Fruit fly (Drosophila melanogaster) whole organism, embryonic: ENCODE data around the gene CG3566.

Experiments
- B-H2 ChIP-seq: fragments of 200-800 bp; sonication (Bioruptor generic); optimal IDR thresholded peaks from 2 replicates; lab custom pipeline; 2018; ENCODE audit warnings: missing biosample characterization, mild to moderate bottlenecking, missing genetic modification characterization
- CG10274 ChIP-seq: fragments of 200-800 bp; sonication (Bioruptor generic); optimal IDR thresholded peaks from 3 replicates; lab custom pipeline; 2017; ENCODE audit warnings: missing biosample characterization, mild to moderate bottlenecking, missing genetic modification characterization
- CG10321 ChIP-seq: fragments of 200-800 bp; sonication (Bioruptor generic); IDR thresholded peaks from 2 replicates; pipeline ENCODE4 v1.3.6; 2022; ENCODE audit warnings: missing biosample characterization, missing genetic modification characterization
- CG10543 ChIP-seq: fragments of 200-800 bp; sonication (Bioruptor generic); optimal IDR thresholded peaks from 3 replicates; lab custom pipeline; 2017; ENCODE audit warnings: missing biosample characterization, mild to moderate bottlenecking, missing genetic modification characterization, moderate library complexity
- CG13287 ChIP-seq: fragments of 200-800 bp; sonication (Bioruptor generic); IDR thresholded peaks from 2 replicates; pipeline ENCODE4 v1.3.6; 2022; ENCODE audit warnings: missing biosample characterization, missing genetic modification characterization; ENCODE audit not compliant: partially characterized antibody
- CG13624 ChIP-seq: fragments of 200-800 bp; sonication (Bioruptor generic); optimal IDR thresholded peaks from 2 replicates; lab custom pipeline; 2016; ENCODE audit warnings: missing biosample characterization, missing genetic modification characterization
- CG14050 ChIP-seq: fragments of 200-800 bp; sonication (Bioruptor generic); IDR thresholded peaks from 3 replicates; pipeline ENCODE4 v1.3.6; 2022; ENCODE audit warnings: missing biosample characterization, missing genetic modification characterization
- CG15514 ChIP-seq: fragments of 200-800 bp; sonication (Bioruptor generic); optimal IDR thresholded peaks from 3 replicates; lab custom pipeline; 2017; ENCODE audit warnings: missing biosample characterization, missing genetic modification characterization, mild to moderate bottlenecking, moderate library complexity, missing genetic modification reagents
- CG1602 ChIP-seq: fragments of 200-800 bp; sonication (Bioruptor generic); optimal IDR thresholded peaks from 3 replicates; lab custom pipeline; 2016; ENCODE audit warnings: missing biosample characterization, missing genetic modification characterization
- CG2129 ChIP-seq: fragments of 200-800 bp; sonication (Bioruptor generic); IDR thresholded peaks from 2 replicates; pipeline ENCODE4 v1.3.6; 2022; ENCODE audit warnings: missing biosample characterization, missing genetic modification characterization; ENCODE audit not compliant: partially characterized antibody
- CG2199 ChIP-seq: fragments of 200-800 bp; sonication (Bioruptor generic); IDR thresholded peaks from 3 replicates; pipeline ENCODE4 v1.3.6; 2022; ENCODE audit warnings: missing biosample characterization, missing genetic modification characterization
- CG3838 ChIP-seq: fragments of 200-800 bp; sonication (Bioruptor generic); optimal IDR thresholded peaks from 3 replicates; lab custom pipeline; 2016; ENCODE audit warnings: missing biosample characterization, missing genetic modification characterization
- CG4424 ChIP-seq: fragments of 200-800 bp; sonication (Bioruptor generic); optimal IDR thresholded peaks from 3 replicates; lab custom pipeline; 2016; ENCODE audit warnings: missing biosample characterization, missing genetic modification characterization
- CG4707 ChIP-seq: fragments of 200-800 bp; sonication (Bioruptor generic); optimal IDR thresholded peaks from 2 replicates; lab custom pipeline; 2018; ENCODE audit warnings: missing biosample characterization, mild to moderate bottlenecking, missing genetic modification characterization, moderate library complexity
- CG6254 ChIP-seq: fragments of 200-800 bp; sonication (Bioruptor generic); optimal IDR thresholded peaks from 3 replicates; lab custom pipeline; 2017; ENCODE audit warnings: mild to moderate bottlenecking, missing biosample characterization, missing genetic modification reagents, missing genetic modification characterization
- CG6654 ChIP-seq: fragments of 200-800 bp; sonication (Bioruptor generic); optimal IDR thresholded peaks from 2 replicates; lab custom pipeline; 2017; ENCODE audit warnings: missing biosample characterization, mild to moderate bottlenecking, missing genetic modification characterization
- CG6689 ChIP-seq: fragments of 200-800 bp; sonication (Bioruptor generic); IDR thresholded peaks from 2 replicates; pipeline ENCODE4 v1.3.6; 2022; ENCODE audit warnings: missing biosample characterization, missing genetic modification characterization
- CG7928 ChIP-seq: fragments of 200-800 bp; sonication (Bioruptor generic); optimal IDR thresholded peaks from 2 replicates; lab custom pipeline; 2017; ENCODE audit warnings: missing biosample characterization, mild to moderate bottlenecking, missing genetic modification characterization
- CG8924 ChIP-seq: fragments of 200-800 bp; optimal IDR thresholded peaks from 3 replicates; lab custom pipeline; 2019; ENCODE audit warnings: missing biosample characterization, mild to moderate bottlenecking, missing genetic modification characterization, moderate library complexity
- CG9437 ChIP-seq: fragments of 200-800 bp; sonication (Bioruptor generic); optimal IDR thresholded peaks from 2 replicates; lab custom pipeline; 2018; ENCODE audit warnings: missing biosample characterization, mild to moderate bottlenecking, missing genetic modification characterization
- CG9727 ChIP-seq: fragments of 200-800 bp; sonication (Bioruptor generic); optimal IDR thresholded peaks from 3 replicates; lab custom pipeline; 2017; ENCODE audit warnings: missing biosample characterization, mild to moderate bottlenecking, missing genetic modification characterization
- CG9797 ChIP-seq: fragments of 200-800 bp; sonication (Bioruptor generic); optimal IDR thresholded peaks from 3 replicates; lab custom pipeline; 2018; ENCODE audit warnings: missing biosample characterization, mild to moderate bottlenecking, missing genetic modification characterization
- D19A ChIP-seq: fragments of 200-800 bp; optimal IDR thresholded peaks from 3 replicates; lab custom pipeline; 2019; ENCODE audit warnings: missing biosample characterization, mild to moderate bottlenecking, missing genetic modification characterization, moderate library complexity
- Dip3 ChIP-seq: fragments of 200-800 bp; sonication (Bioruptor generic); optimal IDR thresholded peaks from 3 replicates; lab custom pipeline; 2016; ENCODE audit warnings: missing biosample characterization, missing genetic modification characterization
- GATAe ChIP-seq: fragments of 200-800 bp; sonication (Bioruptor generic); conservative IDR thresholded peaks from 2 replicates; pipeline ENCODE4 v1.3.6; 2022; ENCODE audit warnings: missing biosample characterization, missing genetic modification characterization
- HLH4C ChIP-seq: fragments of 200-800 bp; sonication (Bioruptor generic); IDR thresholded peaks from 3 replicates; pipeline ENCODE4 v1.3.6; 2022; ENCODE audit warnings: missing biosample characterization, missing genetic modification characterization; ENCODE audit not compliant: partially characterized antibody
- HmgZ ChIP-seq: fragments of 200-800 bp; sonication (Bioruptor generic); optimal IDR thresholded peaks from 2 replicates; lab custom pipeline; 2018; ENCODE audit warnings: missing biosample characterization, mild to moderate bottlenecking, missing genetic modification characterization
- Hsf ChIP-seq: fragments of 200-800 bp; sonication (Bioruptor generic); optimal IDR thresholded peaks from 3 replicates; lab custom pipeline; 2016; ENCODE audit warnings: missing biosample characterization, missing genetic modification characterization
- Myb ChIP-seq: fragments of 200-800 bp; sonication (Bioruptor generic); optimal IDR thresholded peaks from 2 replicates; lab custom pipeline; 2016; ENCODE audit warnings: missing biosample characterization, missing genetic modification characterization
- Neu2 ChIP-seq: fragments of 200-800 bp; sonication (Bioruptor generic); optimal IDR thresholded peaks from 3 replicates; lab custom pipeline; 2016; ENCODE audit warnings: missing biosample characterization, missing genetic modification characterization, borderline replicate concordance
- Opbp ChIP-seq: fragments of 200-800 bp; sonication (Bioruptor generic); IDR thresholded peaks from 3 replicates; pipeline ENCODE4 v1.3.6; 2022; ENCODE audit warnings: missing biosample characterization, missing genetic modification characterization; ENCODE audit not compliant: partially characterized antibody
- Pdp1 ChIP-seq, 2 experiments: fragments of 200-800 bp; sonication (Bioruptor generic); optimal IDR thresholded peaks; 3 replicates each; lab custom pipeline; 2016; ENCODE audit warnings: missing biosample characterization in 2 of 2, missing genetic modification characterization in 2 of 2, mild to moderate bottlenecking in 1 of 2, moderate library complexity in 1 of 2
- Sin3A ChIP-seq: fragments of >200 bp; optimal IDR thresholded peaks from 2 replicates; lab custom pipeline; 2018
- Taf1 ChIP-seq: fragments of 200-800 bp; sonication (Bioruptor generic); IDR thresholded peaks from 2 replicates; pipeline ENCODE4 v1.3.6; 2022; ENCODE audit warnings: missing biosample characterization, missing genetic modification characterization
- ab ChIP-seq: fragments of 200-800 bp; sonication (Bioruptor generic); optimal IDR thresholded peaks from 2 replicates; lab custom pipeline; 2016; ENCODE audit warnings: missing biosample characterization, missing genetic modification characterization
- abd-A ChIP-seq: fragments of 200-800 bp; sonication (Bioruptor generic); optimal IDR thresholded peaks from 3 replicates; lab custom pipeline; 2019; ENCODE audit warnings: missing biosample characterization, mild to moderate bottlenecking, missing genetic modification characterization, moderate library complexity
- bcd ChIP-seq: fragments of 200-800 bp; sonication (Bioruptor generic); optimal IDR thresholded peaks from 2 replicates; lab custom pipeline; 2017; ENCODE audit warnings: missing biosample characterization, mild to moderate bottlenecking, missing genetic modification characterization
- dmrt99B ChIP-seq: fragments of 200-800 bp; sonication (Bioruptor generic); optimal IDR thresholded peaks from 2 replicates; lab custom pipeline; 2018; ENCODE audit warnings: missing biosample characterization, mild to moderate bottlenecking, missing genetic modification characterization, moderate library complexity
- ems ChIP-seq: fragments of 200-800 bp; sonication (Bioruptor generic); optimal IDR thresholded peaks from 3 replicates; lab custom pipeline; 2016; ENCODE audit warnings: missing biosample characterization, missing genetic modification characterization
- fd102C ChIP-seq: fragments of 200-800 bp; sonication (Bioruptor generic); optimal IDR thresholded peaks from 2 replicates; lab custom pipeline; 2018; ENCODE audit warnings: missing biosample characterization, mild to moderate bottlenecking, missing genetic modification characterization, moderate library complexity
- hth ChIP-seq: fragments of >200 bp; optimal IDR thresholded peaks from 2 replicates; lab custom pipeline; 2017; ENCODE audit warnings: inconsistent platforms
- jigr1 ChIP-seq: fragments of 200-800 bp; sonication (Bioruptor generic); IDR thresholded peaks from 3 replicates; pipeline ENCODE4 v1.3.6; 2022; ENCODE audit warnings: missing biosample characterization, missing genetic modification characterization
- lola ChIP-seq, 3 experiments: fragments of >200 bp in 2 of 3; fragments of 200-800 bp in 1 of 3; sonication (Bioruptor generic) in 1 of 3; optimal IDR thresholded peaks; 2 replicates each; lab custom pipeline; 2017 to 2019; ENCODE audit warnings: missing biosample characterization in 3 of 3, missing genetic modification characterization in 3 of 3, mild to moderate bottlenecking in 1 of 3, moderate library complexity in 1 of 3
- pb ChIP-seq: fragments of 200-800 bp; sonication (Bioruptor generic); optimal IDR thresholded peaks from 3 replicates; lab custom pipeline; 2016; ENCODE audit warnings: missing biosample characterization, missing genetic modification characterization
- scrt ChIP-seq: fragments of 200-800 bp; sonication (Bioruptor generic); optimal IDR thresholded peaks from 2 replicates; lab custom pipeline; 2018; ENCODE audit warnings: missing biosample characterization, mild to moderate bottlenecking, missing genetic modification characterization, moderate library complexity
- seq ChIP-seq: fragments of 200-800 bp; sonication (Bioruptor generic); IDR thresholded peaks from 2 replicates; pipeline ENCODE4 v1.3.6; 2022; ENCODE audit warnings: missing biosample characterization, missing genetic modification characterization
- sob ChIP-seq: fragments of 200-800 bp; sonication (Bioruptor generic); IDR thresholded peaks from 2 replicates; pipeline ENCODE4 v1.3.6; 2022; ENCODE audit warnings: missing biosample characterization, missing genetic modification characterization
- wor ChIP-seq: fragments of 200-800 bp; sonication (Bioruptor generic); IDR thresholded peaks from 2 replicates; pipeline ENCODE4 v1.3.6; 2022; ENCODE audit warnings: missing biosample characterization, missing genetic modification characterization
- yki ChIP-seq: fragments of >200 bp; optimal IDR thresholded peaks from 3 replicates; lab custom pipeline; 2018
- zen2 ChIP-seq: fragments of 200-800 bp; sonication (Bioruptor generic); IDR thresholded peaks from 3 replicates; pipeline ENCODE4 v1.3.6; 2022; ENCODE audit warnings: missing biosample characterization, missing genetic modification characterization; ENCODE audit not compliant: partially characterized antibody
- zfh2 ChIP-seq: fragments of 200-800 bp; sonication (Bioruptor generic); optimal IDR thresholded peaks from 2 replicates; lab custom pipeline; 2016; ENCODE audit warnings: missing biosample characterization, missing genetic modification characterization

Gene CG3566

dm6 chrX:6287842-6288241, 11.3 kb upstream of the CG3566 start, which contains the start of the genes Top3beta and wuho (continued):
- peak; percentile 71 for TF ChIP-seq Opbp (GFP tag; lab: Robert Waterston, UW)
- no peak for TF ChIP-seq CG6689 (GFP tag; lab: Robert Waterston, UW)
- peak; percentile 28 for TF ChIP-seq zfh2
- peak; percentile 49 for TF ChIP-seq CG10543 (GFP tag; lab: Kevin White, UChicago)
- no peak for TF ChIP-seq yki
- peak; percentile 47 to 82 for TF ChIP-seq Pdp1 (GFP tag; optimal IDR thresholded peaks at IDR 0.05; lab: Kevin White, UChicago)
- TF ChIP-seq pb (GFP tag; lab: Kevin White, UChicago), result peak; percentile 6
- no peak for TF ChIP-seq seq (GFP tag; lab: Robert Waterston, UW)
- no peak for TF ChIP-seq CG6254
- no peak for TF ChIP-seq lola (GFP tag; optimal IDR thresholded peaks at IDR 0.05; lab: Kevin White, UChicago)
- peak; percentile 99 for TF ChIP-seq CG9797 (GFP tag; lab: Kevin White, UChicago)
- peak; percentile 85 for TF ChIP-seq HmgZ (tag; lab: Kevin White, UChicago)
- no peak for TF ChIP-seq CG6654 (GFP tag; lab: Kevin White, UChicago)
- no peak for TF ChIP-seq CG14050 (GFP tag; lab: Robert Waterston, UW)
- TF ChIP-seq CG4424 (GFP tag; lab: Kevin White, UChicago), result peak; percentile 6
- TF ChIP-seq CG8924, result peak; percentile 58
- no peak for TF ChIP-seq CG10274 (GFP tag; lab: Kevin White, UChicago)
- no peak for TF ChIP-seq wor
- TF ChIP-seq B-H2 (GFP tag; lab: Kevin White, UChicago), result peak; percentile 62
- no peak for TF ChIP-seq CG9437 (GFP tag; lab: Kevin White, UChicago)
- TF ChIP-seq Dip3, result no peak
- TF ChIP-seq GATAe (GFP tag; lab: Robert Waterston, UW), result no peak
- peak; percentile 76 for TF ChIP-seq Myb (GFP tag; lab: Kevin White, UChicago)
- TF ChIP-seq abd-A (tag; lab: Kevin White, UChicago), result no peak
- no peak for TF ChIP-seq CG2199 (GFP tag; lab: Robert Waterston, UW)
- peak; percentile 77 for TF ChIP-seq CG13624
- no peak for TF ChIP-seq fd102C (GFP tag; lab: Kevin White, UChicago)
- TF ChIP-seq CG9727 (GFP tag; lab: Kevin White, UChicago), result no peak
- TF ChIP-seq sob (GFP tag; lab: Robert Waterston, UW), result peak; percentile 65; the same call in 1 of the 2 replicates
- no peak for TF ChIP-seq ab
- no peak for TF ChIP-seq CG3838 (GFP tag; lab: Kevin White, UChicago)
- 0 out of 2 replicates have a peak, but pooled peaks have one; percentile 16 for TF ChIP-seq CG2129 (GFP tag; lab: Robert Waterston, UW)
- TF ChIP-seq CG7928 (GFP tag; lab: Kevin White, UChicago), result peak; percentile 97
- TF ChIP-seq dmrt99B (tag; lab: Kevin White, UChicago), result no peak
- peak; percentile 79 for TF ChIP-seq HLH4C
- TF ChIP-seq CG4707 (GFP tag; lab: Kevin White, UChicago), result no peak
- TF ChIP-seq ems (GFP tag; lab: Kevin White, UChicago), result peak; percentile 43
- TF ChIP-seq zen2, result 0 out of 3 replicates have a peak, but pooled peaks have one; percentile 65
- TF ChIP-seq jigr1 (GFP tag; lab: Robert Waterston, UW), result no peak
- no peak for TF ChIP-seq hth (lab: Kevin White, UChicago)
- TF ChIP-seq Taf1, result no peak
- TF ChIP-seq CG1602 (GFP tag; lab: Kevin White, UChicago), result no peak
- no peak for TF ChIP-seq CG10321 (GFP tag; lab: Robert Waterston, UW)
- no peak for TF ChIP-seq scrt
- no peak for TF ChIP-seq Neu2 (GFP tag; lab: Kevin White, UChicago)
- TF ChIP-seq D19A (tag; lab: Kevin White, UChicago), result no peak
- TF ChIP-seq Sin3A (lab: Kevin White, UChicago), result peak; percentile 66
- TF ChIP-seq bcd (GFP tag; lab: Kevin White, UChicago), result peak; percentile 68
- peak; percentile 88 for TF ChIP-seq CG15514 (GFP tag; lab: Kevin White, UChicago)
- peak; percentile 82 for TF ChIP-seq CG13287
- TF ChIP-seq Hsf (GFP tag; lab: Kevin White, UChicago), result peak; percentile 39
